Worm (Caenorhabditis elegans) whole organism, young adult: ENCODE measurements around the gene spin-2.

Experiments used
- B0019.2 ChIP-seq: fragments of 200-800 bp; sonication (Bioruptor generic); conservative IDR thresholded peaks from 2 replicates; pipeline ENCODE4 v1.3.6; 2022; ENCODE audit warnings: missing genetic modification reagents, missing genetic modification characterization, missing compliant biosample characterization
- B0336.3 ChIP-seq: fragments of 200-800 bp; sonication (Bioruptor generic); IDR thresholded peaks from 2 replicates; pipeline ENCODE4 v1.3.6; 2022; ENCODE audit warnings: missing genetic modification characterization, missing compliant biosample characterization
- D2030.7 ChIP-seq: fragments of 200-800 bp; sonication (Bioruptor generic); IDR thresholded peaks from 2 replicates; pipeline ENCODE4 v1.3.6; 2022; ENCODE audit warnings: missing genetic modification reagents, missing genetic modification characterization, missing compliant biosample characterization
- F23B12.7 ChIP-seq: sonication (generic microtip); optimal IDR thresholded peaks from 2 replicates; lab custom pipeline; 2017; ENCODE audit warnings: missing genetic modification characterization, mild to moderate bottlenecking, missing compliant biosample characterization, antibody characterized with exemption, moderate library complexity; ENCODE audit not compliant: insufficient read depth
- F33H1.4 ChIP-seq: fragments of 200-800 bp; sonication (Bioruptor generic); IDR thresholded peaks from 2 replicates; pipeline ENCODE4 v1.3.6; 2022; ENCODE audit warnings: missing genetic modification reagents, missing genetic modification characterization, missing compliant biosample characterization
- F37B4.10 ChIP-seq: fragments of 200-800 bp; sonication (Bioruptor generic); IDR thresholded peaks from 2 replicates; pipeline ENCODE4 v1.3.6; 2022; ENCODE audit warnings: missing genetic modification characterization, missing compliant biosample characterization
- F49E8.2 ChIP-seq: sonication (generic microtip); optimal IDR thresholded peaks from 3 replicates; lab custom pipeline; 2017; ENCODE audit warnings: missing genetic modification characterization, mild to moderate bottlenecking, missing compliant biosample characterization, antibody characterized with exemption, moderate library complexity; ENCODE audit not compliant: insufficient read depth
- K11D2.4 ChIP-seq: fragments of 200-800 bp; sonication (Bioruptor generic); IDR thresholded peaks from 2 replicates; pipeline ENCODE4 v1.3.6; 2022; ENCODE audit warnings: missing genetic modification reagents, missing genetic modification characterization, missing compliant biosample characterization
- T26A5.8 ChIP-seq: sonication (generic microtip); optimal IDR thresholded peaks from 2 replicates; lab custom pipeline; 2016; ENCODE audit warnings: missing genetic modification characterization, missing compliant biosample characterization
- Y53G8AR.9 ChIP-seq: fragments of 200-800 bp; sonication (Bioruptor generic); conservative IDR thresholded peaks from 2 replicates; pipeline ENCODE4 v1.3.6; 2022; ENCODE audit warnings: missing genetic modification reagents, missing genetic modification characterization, missing compliant biosample characterization
- Y67H2A.10 ChIP-seq: fragments of 200-800 bp; sonication (Bioruptor generic); conservative IDR thresholded peaks from 2 replicates; pipeline ENCODE4 v1.3.6; 2022; ENCODE audit warnings: missing genetic modification reagents, missing genetic modification characterization, missing compliant biosample characterization
- attf-3 ChIP-seq: fragments of 200-800 bp; sonication (Bioruptor generic); conservative IDR thresholded peaks from 2 replicates; pipeline ENCODE4 v1.3.6; 2022; ENCODE audit warnings: missing genetic modification reagents, missing genetic modification characterization, missing compliant biosample characterization
- attf-5 ChIP-seq: fragments of 200-800 bp; sonication (Bioruptor generic); optimal IDR thresholded peaks from 2 replicates; lab custom pipeline; 2018; ENCODE audit warnings: mild to moderate bottlenecking, missing genetic modification characterization, missing compliant biosample characterization
- ceh-100 ChIP-seq: fragments of 200-800 bp; sonication (Bioruptor generic); IDR thresholded peaks from 2 replicates; pipeline ENCODE4 v1.3.6; 2022; ENCODE audit warnings: missing genetic modification reagents, missing genetic modification characterization, missing compliant biosample characterization
- ceh-27 ChIP-seq: fragments of 200-800 bp; sonication (Bioruptor generic); optimal IDR thresholded peaks from 2 replicates; lab custom pipeline; 2018; ENCODE audit warnings: mild to moderate bottlenecking, missing genetic modification characterization, moderate library complexity, missing compliant biosample characterization
- ceh-91 ChIP-seq: fragments of 200-800 bp; sonication (Bioruptor generic); IDR thresholded peaks from 2 replicates; pipeline ENCODE4 v1.3.6; 2022; ENCODE audit warnings: missing genetic modification reagents, missing genetic modification characterization, missing compliant biosample characterization
- dox-1 ChIP-seq: fragments of 200-800 bp; sonication (Bioruptor generic); IDR thresholded peaks from 2 replicates; pipeline ENCODE4 v1.3.6; 2022; ENCODE audit warnings: missing genetic modification reagents, missing genetic modification characterization, missing compliant biosample characterization
- dpl-1 ChIP-seq: fragments of 150-350 bp; optimal IDR thresholded peaks from 2 replicates; lab custom pipeline; 2014; ENCODE audit warnings: missing biosample characterization, missing genetic modification reagents, missing genetic modification characterization
- efl-1 ChIP-seq: fragments of 150-350 bp; optimal IDR thresholded peaks from 2 replicates; lab custom pipeline; 2014; ENCODE audit warnings: missing biosample characterization, missing genetic modification reagents, missing genetic modification characterization
- egl-18 ChIP-seq: fragments of 200-800 bp; sonication (Bioruptor generic); IDR thresholded peaks from 2 replicates; pipeline ENCODE4 v1.3.6; 2022; ENCODE audit warnings: missing genetic modification reagents, missing genetic modification characterization, missing compliant biosample characterization
- egl-44 ChIP-seq: fragments of 200-800 bp; sonication (Bioruptor generic); IDR thresholded peaks from 2 replicates; pipeline ENCODE4 v1.3.6; 2022; ENCODE audit warnings: missing genetic modification reagents, missing genetic modification characterization, missing compliant biosample characterization
- him-1 ChIP-seq: sonication (generic microtip); optimal IDR thresholded peaks from 2 replicates; lab custom pipeline; 2016; ENCODE audit warnings: missing genotype, missing genetic modification reagents, missing genetic modification characterization, missing compliant biosample characterization
- hmg-1.2 ChIP-seq: fragments of 200-800 bp; sonication (Bioruptor generic); IDR thresholded peaks from 2 replicates; pipeline ENCODE4 v1.3.6; 2022; ENCODE audit warnings: missing genetic modification reagents, missing genetic modification characterization, missing compliant biosample characterization
- lin-35 ChIP-seq, 3 experiments: fragments of 150-350 bp in 2 of 3; sonication (generic microtip) in 1 of 3; optimal IDR thresholded peaks; 2 replicates each; lab custom pipeline; 2014 to 2018; ENCODE audit warnings: missing biosample characterization in 3 of 3, missing genetic modification characterization in 3 of 3, missing genetic modification reagents in 3 of 3
- lin-54 ChIP-seq: fragments of 200-800 bp; sonication (Bioruptor generic); optimal IDR thresholded peaks from 2 replicates; lab custom pipeline; 2018; ENCODE audit warnings: mild to moderate bottlenecking, missing genetic modification characterization, missing compliant biosample characterization
- lir-1 ChIP-seq: fragments of 200-800 bp; sonication (Bioruptor generic); conservative IDR thresholded peaks from 2 replicates; pipeline ENCODE4 v1.3.6; 2022; ENCODE audit warnings: missing genetic modification reagents, missing genetic modification characterization, missing compliant biosample characterization
- lsl-1 ChIP-seq: fragments of 200-800 bp; sonication (Bioruptor generic); optimal IDR thresholded peaks from 2 replicates; lab custom pipeline; 2018; ENCODE audit warnings: mild to moderate bottlenecking, missing genetic modification characterization, moderate library complexity, missing compliant biosample characterization
- madf-10 ChIP-seq: sonication (generic microtip); optimal IDR thresholded peaks from 2 replicates; lab custom pipeline; 2016; ENCODE audit warnings: mild to moderate bottlenecking, missing genetic modification characterization, missing compliant biosample characterization
- madf-3 ChIP-seq: fragments of 200-800 bp; sonication (Bioruptor generic); IDR thresholded peaks from 2 replicates; pipeline ENCODE4 v1.3.6; 2022; ENCODE audit warnings: missing genetic modification reagents, missing genetic modification characterization, missing compliant biosample characterization
- madf-6 ChIP-seq: fragments of 200-800 bp; sonication (Bioruptor generic); IDR thresholded peaks from 2 replicates; pipeline ENCODE4 v1.3.6; 2022; ENCODE audit warnings: missing genetic modification reagents, missing genetic modification characterization, missing compliant biosample characterization
- madf-8 ChIP-seq: fragments of 200-800 bp; sonication (Bioruptor generic); conservative IDR thresholded peaks from 2 replicates; pipeline ENCODE4 v1.3.6; 2022; ENCODE audit warnings: missing genetic modification reagents, missing genetic modification characterization, missing compliant biosample characterization
- mcd-1 ChIP-seq: fragments of 200-800 bp; sonication (Bioruptor generic); IDR thresholded peaks from 2 replicates; pipeline ENCODE4 v1.3.6; 2022; ENCODE audit warnings: missing genetic modification reagents, missing genetic modification characterization, missing compliant biosample characterization
- nhr-27 ChIP-seq: fragments of 200-800 bp; sonication (Bioruptor generic); optimal IDR thresholded peaks from 2 replicates; lab custom pipeline; 2018; ENCODE audit warnings: mild to moderate bottlenecking, missing genetic modification characterization, moderate library complexity, missing compliant biosample characterization
- pbrm-1 ChIP-seq: fragments of 200-800 bp; sonication (Bioruptor generic); IDR thresholded peaks from 2 replicates; pipeline ENCODE4 v1.3.6; 2022; ENCODE audit warnings: missing genetic modification reagents, missing genetic modification characterization, missing compliant biosample characterization
- rcor-1 ChIP-seq: fragments of 200-800 bp; sonication (Bioruptor generic); IDR thresholded peaks from 2 replicates; pipeline ENCODE4 v1.3.6; 2022; ENCODE audit warnings: missing genetic modification reagents, missing genetic modification characterization, missing compliant biosample characterization
- sea-2 ChIP-seq: fragments of 200-800 bp; sonication (Bioruptor generic); IDR thresholded peaks from 2 replicates; pipeline ENCODE4 v1.3.6; 2022; ENCODE audit warnings: missing genetic modification characterization, missing compliant biosample characterization
- snpc-1.1 ChIP-seq: sonication (generic microtip); optimal IDR thresholded peaks from 2 replicates; lab custom pipeline; 2017; ENCODE audit warnings: missing genetic modification characterization, mild to moderate bottlenecking, missing compliant biosample characterization, antibody characterized with exemption, moderate library complexity, missing genotype, missing genetic modification reagents; ENCODE audit not compliant: insufficient read depth
- snpc-1.3 ChIP-seq: sonication (generic microtip); optimal IDR thresholded peaks from 2 replicates; lab custom pipeline; 2017; ENCODE audit warnings: missing genetic modification characterization, mild to moderate bottlenecking, missing compliant biosample characterization, antibody characterized with exemption, moderate library complexity, missing genotype, missing genetic modification reagents; ENCODE audit not compliant: insufficient read depth
- snpc-3.4 ChIP-seq: sonication (generic microtip); optimal IDR thresholded peaks from 2 replicates; lab custom pipeline; 2017; ENCODE audit warnings: missing genetic modification characterization, mild to moderate bottlenecking, missing compliant biosample characterization, antibody characterized with exemption, moderate library complexity, missing genotype, missing genetic modification reagents
- snpc-4 ChIP-seq, 5 experiments: fragments of 150-350 bp in 1 of 5; sonication (generic microtip) in 4 of 5; optimal IDR thresholded peaks; 2 replicates each; lab custom pipeline; 2014 to 2018; ENCODE audit warnings: missing genetic modification characterization in 5 of 5, missing biosample characterization in 3 of 5, antibody characterized with exemption in 2 of 5, mild to moderate bottlenecking in 2 of 5, missing compliant biosample characterization in 2 of 5, missing genotype in 2 of 5, moderate library complexity in 2 of 5, missing genetic modification reagents in 1 of 5
- tbp1 ChIP-seq: fragments of 200-800 bp; sonication (Bioruptor generic); optimal IDR thresholded peaks from 2 replicates; lab custom pipeline; 2018; ENCODE audit warnings: mild to moderate bottlenecking, missing genetic modification characterization, missing compliant biosample characterization
- tlf-1 ChIP-seq: fragments of 200-800 bp; sonication (Bioruptor generic); optimal IDR thresholded peaks from 2 replicates; lab custom pipeline; 2018; ENCODE audit warnings: mild to moderate bottlenecking, missing genetic modification characterization, missing compliant biosample characterization
- unc-130 ChIP-seq: sonication (generic microtip); optimal IDR thresholded peaks from 2 replicates; lab custom pipeline; 2016; ENCODE audit warnings: missing genetic modification reagents, missing genetic modification characterization, missing compliant biosample characterization
- xnd-1 ChIP-seq: sonication (generic microtip); optimal IDR thresholded peaks from 2 replicates; lab custom pipeline; 2016; ENCODE audit warnings: missing genotype, missing genetic modification reagents, missing genetic modification characterization, missing compliant biosample characterization
- ztf-22 ChIP-seq: fragments of 200-800 bp; sonication (Bioruptor generic); optimal IDR thresholded peaks from 2 replicates; lab custom pipeline; 2018; ENCODE audit warnings: mild to moderate bottlenecking, missing genetic modification characterization, moderate library complexity, missing compliant biosample characterization
- ztf-3 ChIP-seq: fragments of 200-800 bp; sonication (Bioruptor generic); optimal IDR thresholded peaks from 2 replicates; lab custom pipeline; 2018; ENCODE audit warnings: mild to moderate bottlenecking, missing genetic modification characterization, missing compliant biosample characterization

Gene spin-2

ce11 chrIV:13093677-13094076 lies 6.9 kb downstream of the spin-2 start, which contains the start of the genes prcc-1 and C39E9.12:
TSS of gene prcc-1 (minus strand) at chrIV:13093795.
TSS of gene C39E9.12 (plus strand) at chrIV:13094007.
- peak; percentile 84 for TF ChIP-seq madf-8
- peak; percentile 44 for TF ChIP-seq attf-5 (GFP tag; lab: Kevin White, UChicago)
- no peak for TF ChIP-seq madf-10 (tag; lab: Kevin White, UChicago)
- TF ChIP-seq egl-44 (GFP tag; lab: Robert Waterston, UW): no peak
- TF ChIP-seq xnd-1 (tag; lab: Kevin White, UChicago): peak; percentile 80
- TF ChIP-seq F49E8.2: peak; percentile 9
- TF ChIP-seq lsl-1 (GFP tag; lab: Kevin White, UChicago): peak; percentile 74
- peak; percentile 82 for TF ChIP-seq ceh-91
- peak; percentile 47 for TF ChIP-seq tbp1 (GFP tag; lab: Kevin White, UChicago)
- no peak for TF ChIP-seq T26A5.8
- TF ChIP-seq Y53G8AR.9 (GFP tag; lab: Robert Waterston, UW): 0 out of 2 replicates have a peak, but pooled peaks have one; percentile 13
- TF ChIP-seq ceh-100 (GFP tag; lab: Robert Waterston, UW): peak; percentile 54; the same call in 1 of the 2 replicates
- TF ChIP-seq sea-2 (GFP tag; lab: Robert Waterston, UW): no peak
- no peak for TF ChIP-seq ztf-22 (GFP tag; lab: Kevin White, UChicago)
- TF ChIP-seq nhr-27 (tag; lab: Kevin White, UChicago): no peak
- no peak for TF ChIP-seq Y67H2A.10
- TF ChIP-seq dpl-1 (GFP tag; lab: Kevin White, UChicago): peak; percentile 91
- TF ChIP-seq lin-54 (GFP tag; lab: Kevin White, UChicago): peak; percentile 82
- peak; percentile 69 for TF ChIP-seq unc-130 (GFP tag; lab: Kevin White, UChicago)
- TF ChIP-seq madf-3: peak; percentile 72
- TF ChIP-seq efl-1: peak; percentile 98
- TF ChIP-seq snpc-4 (GFP tag; optimal IDR thresholded peaks at IDR 0.05; lab: Kevin White, UChicago): no peak
- peak in 2 of 4 experiments; percentile 1 to 67 for TF ChIP-seq snpc-4 (tag; optimal IDR thresholded peaks at IDR 0.05; lab: Kevin White, UChicago)
- peak; percentile 82 for TF ChIP-seq snpc-3.4 (tag; lab: Kevin White, UChicago)
- peak; percentile 12 for TF ChIP-seq ceh-27 (GFP tag; lab: Kevin White, UChicago)
- TF ChIP-seq snpc-1.1 (tag; lab: Kevin White, UChicago): peak; percentile 58
- peak; percentile 88 for TF ChIP-seq mcd-1 (GFP tag; lab: Robert Waterston, UW)
- TF ChIP-seq B0336.3 (GFP tag; lab: Robert Waterston, UW): 0 out of 2 replicates have a peak, but pooled peaks have one; percentile 21
- peak; percentile 23; the same call in 1 of the 2 replicates for TF ChIP-seq rcor-1 (GFP tag; lab: Robert Waterston, UW)
- TF ChIP-seq snpc-1.3 (tag; lab: Kevin White, UChicago): peak; percentile 3
- peak; percentile 95 for TF ChIP-seq madf-6 (GFP tag; lab: Robert Waterston, UW)
- TF ChIP-seq lin-35 (GFP tag; optimal IDR thresholded peaks at IDR 0.05; lab: Kevin White, UChicago): peak in 2 of 3 experiments; percentile 1 to 86
- TF ChIP-seq him-1 (tag; lab: Kevin White, UChicago): peak; percentile 1
- peak; percentile 61 for TF ChIP-seq F23B12.7 (tag; lab: Kevin White, UChicago)
- TF ChIP-seq D2030.7 (GFP tag; lab: Robert Waterston, UW): peak; percentile 89
- peak; percentile 74 for TF ChIP-seq F33H1.4 (GFP tag; lab: Robert Waterston, UW)
- TF ChIP-seq ztf-3 (GFP tag; lab: Kevin White, UChicago): no peak
- TF ChIP-seq F37B4.10: no peak
- TF ChIP-seq K11D2.4 (GFP tag; lab: Robert Waterston, UW): no peak
- no peak for TF ChIP-seq egl-18 (GFP tag; lab: Robert Waterston, UW)
- TF ChIP-seq lir-1 (GFP tag; lab: Robert Waterston, UW): no peak
- TF ChIP-seq tlf-1: peak; percentile 44
- peak; percentile 69 for TF ChIP-seq B0019.2 (GFP tag; lab: Robert Waterston, UW)
- peak; percentile 49; the same call in 1 of the 2 replicates for TF ChIP-seq attf-3 (GFP tag; lab: Robert Waterston, UW)
- TF ChIP-seq pbrm-1 (GFP tag; lab: Robert Waterston, UW): peak; percentile 29; the same call in 1 of the 2 replicates
- peak; percentile 71 for TF ChIP-seq dox-1
- peak; percentile 53; the same call in 1 of the 2 replicates for TF ChIP-seq hmg-1.2 (GFP tag; lab: Robert Waterston, UW)
